Fruit fly (Drosophila melanogaster) whole organism, adult: ENCODE results near the gene Bx42.

Experiments
- CG11617 ChIP-seq: fragments of 200-800 bp; sonication (Bioruptor generic); optimal IDR thresholded peaks from 2 replicates; lab custom pipeline; 2017; ENCODE audit warnings: mild to moderate bottlenecking, missing biosample characterization, missing genetic modification reagents, missing genetic modification characterization
- CG14711 ChIP-seq: fragments of 200-800 bp; sonication (Bioruptor generic); optimal IDR thresholded peaks from 2 replicates; lab custom pipeline; 2018; ENCODE audit warnings: missing biosample characterization, mild to moderate bottlenecking, missing genetic modification characterization, moderate library complexity
- CG1620 ChIP-seq: fragments of 200-800 bp; sonication (Bioruptor generic); optimal IDR thresholded peaks from 2 replicates; lab custom pipeline; 2016; ENCODE audit warnings: missing biosample characterization, missing genetic modification characterization
- CG33017 ChIP-seq: fragments of 200-800 bp; sonication (Bioruptor generic); optimal IDR thresholded peaks from 2 replicates; lab custom pipeline; 2018; ENCODE audit warnings: missing biosample characterization, mild to moderate bottlenecking, missing genetic modification characterization, moderate library complexity
- CG7045 ChIP-seq: fragments of 200-800 bp; sonication (Bioruptor generic); optimal IDR thresholded peaks from 2 replicates; lab custom pipeline; 2017; ENCODE audit warnings: missing biosample characterization, mild to moderate bottlenecking, missing genetic modification characterization
- CG7101 ChIP-seq: fragments of 200-800 bp; sonication (Bioruptor generic); optimal IDR thresholded peaks from 2 replicates; lab custom pipeline; 2018; ENCODE audit warnings: missing biosample characterization, mild to moderate bottlenecking, missing genetic modification characterization, moderate library complexity
- Hr96 ChIP-seq: fragments of 200-800 bp; sonication (Bioruptor generic); optimal IDR thresholded peaks from 2 replicates; lab custom pipeline; 2016; ENCODE audit warnings: missing biosample characterization, missing genetic modification characterization
- bab1 ChIP-seq: fragments of 200-800 bp; sonication (Bioruptor generic); optimal IDR thresholded peaks from 3 replicates; lab custom pipeline; 2019; ENCODE audit warnings: missing biosample characterization, mild to moderate bottlenecking, missing genetic modification characterization, moderate library complexity
- cic ChIP-seq: fragments of 200-800 bp; sonication (Bioruptor generic); optimal IDR thresholded peaks from 2 replicates; lab custom pipeline; 2017; ENCODE audit warnings: missing biosample characterization, mild to moderate bottlenecking, missing genetic modification characterization, moderate library complexity
- cnc ChIP-seq, 2 experiments: fragments of >200 bp; optimal IDR thresholded peaks; 2 replicates each; lab custom pipeline; 2017
- kay ChIP-seq: fragments of 200-800 bp; sonication (Bioruptor generic); peaks from one replicate; lab custom pipeline; 2016; ENCODE audit warnings: missing biosample characterization, missing genetic modification characterization, borderline replicate concordance
- ovo ChIP-seq: fragments of 200-800 bp; sonication (Bioruptor generic); optimal IDR thresholded peaks from 2 replicates; lab custom pipeline; 2016; ENCODE audit warnings: missing biosample characterization, missing genetic modification characterization
- pad ChIP-seq: fragments of 200-800 bp; sonication (Bioruptor generic); optimal IDR thresholded peaks from 3 replicates; lab custom pipeline; 2017; ENCODE audit warnings: missing biosample characterization, missing genetic modification characterization, mild to moderate bottlenecking, moderate library complexity, missing genetic modification reagents
- tj ChIP-seq: fragments of 200-800 bp; sonication (Bioruptor generic); optimal IDR thresholded peaks from 3 replicates; lab custom pipeline; 2017; ENCODE audit warnings: missing biosample characterization, mild to moderate bottlenecking, missing genetic modification characterization, moderate library complexity

dm6 chrX:9141219-9141618, 34.8 kb upstream of the Bx42 start:
- no peak for TF ChIP-seq cnc (optimal IDR thresholded peaks at IDR 0.05; lab: Kevin White, UChicago)
- peak; percentile 76 for TF ChIP-seq kay (GFP tag; lab: Kevin White, UChicago)
- TF ChIP-seq CG7101 (tag; lab: Kevin White, UChicago) = peak; percentile 30
- TF ChIP-seq CG7045 (GFP tag; lab: Kevin White, UChicago) = peak; percentile 49
- TF ChIP-seq CG33017 (tag; lab: Kevin White, UChicago) = peak; percentile 1
- no peak for TF ChIP-seq bab1
- TF ChIP-seq CG14711 (tag; lab: Kevin White, UChicago) = peak; percentile 15
- TF ChIP-seq CG1620 (GFP tag; lab: Kevin White, UChicago) = no peak
- no peak for TF ChIP-seq cic (GFP tag; lab: Kevin White, UChicago)
- TF ChIP-seq pad (GFP tag; lab: Kevin White, UChicago) = peak; percentile 35
- TF ChIP-seq ovo (GFP tag; lab: Kevin White, UChicago) = no peak
- TF ChIP-seq tj (GFP tag; lab: Kevin White, UChicago) = peak; percentile 15
- TF ChIP-seq Hr96 = no peak
- no peak for TF ChIP-seq CG11617 (GFP tag; lab: Kevin White, UChicago)
